Fruit fly (Drosophila melanogaster) whole organism, embryonic: ENCODE data around the gene PIP82.
A peak's percentile ranks its signal among the peaks of the same experiment; 100 is the strongest.

Experiments used
- Adf1 ChIP-seq: fragments of 200-800 bp; sonication (Bioruptor generic); IDR thresholded peaks from 2 replicates; pipeline ENCODE4 v1.3.6; 2022; ENCODE audit warnings: missing biosample characterization, missing genetic modification characterization
- BEAF-32 ChIP-seq: fragments of 200-800 bp; sonication (Bioruptor generic); optimal IDR thresholded peaks from 3 replicates; lab custom pipeline; 2017; ENCODE audit warnings: missing biosample characterization, missing genetic modification characterization, mild to moderate bottlenecking, moderate library complexity, missing genetic modification reagents
- C15 ChIP-seq: fragments of 200-800 bp; sonication (Bioruptor generic); IDR thresholded peaks from 3 replicates; pipeline ENCODE4 v1.3.6; 2022; ENCODE audit warnings: missing biosample characterization, missing genetic modification characterization
- CG10274 ChIP-seq: fragments of 200-800 bp; sonication (Bioruptor generic); optimal IDR thresholded peaks from 3 replicates; lab custom pipeline; 2017; ENCODE audit warnings: missing biosample characterization, mild to moderate bottlenecking, missing genetic modification characterization
- CG10543 ChIP-seq: fragments of 200-800 bp; sonication (Bioruptor generic); optimal IDR thresholded peaks from 3 replicates; lab custom pipeline; 2017; ENCODE audit warnings: missing biosample characterization, mild to moderate bottlenecking, missing genetic modification characterization, moderate library complexity
- CG12769 ChIP-seq: fragments of 200-800 bp; sonication (Bioruptor generic); optimal IDR thresholded peaks from 2 replicates; lab custom pipeline; 2019; ENCODE audit warnings: missing biosample characterization, mild to moderate bottlenecking, missing genetic modification characterization, moderate library complexity
- CG13624 ChIP-seq: fragments of 200-800 bp; sonication (Bioruptor generic); optimal IDR thresholded peaks from 2 replicates; lab custom pipeline; 2016; ENCODE audit warnings: missing biosample characterization, missing genetic modification characterization
- CG14050 ChIP-seq: fragments of 200-800 bp; sonication (Bioruptor generic); IDR thresholded peaks from 3 replicates; pipeline ENCODE4 v1.3.6; 2022; ENCODE audit warnings: missing biosample characterization, missing genetic modification characterization
- CG14667 ChIP-seq: fragments of 200-800 bp; sonication (Bioruptor generic); IDR thresholded peaks from 2 replicates; pipeline ENCODE4 v1.3.6; 2022; ENCODE audit warnings: missing biosample characterization, missing genetic modification characterization
- CG17328 ChIP-seq: fragments of 200-800 bp; sonication (Bioruptor generic); IDR thresholded peaks from 2 replicates; pipeline ENCODE4 v1.3.6; 2022; ENCODE audit warnings: missing biosample characterization, missing genetic modification characterization
- CG17568 ChIP-seq: fragments of 200-800 bp; sonication (Bioruptor generic); optimal IDR thresholded peaks from 2 replicates; lab custom pipeline; 2018; ENCODE audit warnings: missing biosample characterization, mild to moderate bottlenecking, missing genetic modification characterization, moderate library complexity
- CG18476 ChIP-seq: fragments of 200-800 bp; sonication (Bioruptor generic); optimal IDR thresholded peaks from 2 replicates; lab custom pipeline; 2016; ENCODE audit warnings: missing biosample characterization, mild to moderate bottlenecking, missing genetic modification characterization
- CG2202 ChIP-seq: fragments of 200-800 bp; sonication (Bioruptor generic); optimal IDR thresholded peaks from 2 replicates; lab custom pipeline; 2018; ENCODE audit warnings: missing biosample characterization, mild to moderate bottlenecking, missing genetic modification characterization
- CG30403 ChIP-seq: fragments of 200-800 bp; sonication (Bioruptor generic); optimal IDR thresholded peaks from 3 replicates; lab custom pipeline; 2016; ENCODE audit warnings: missing biosample characterization, missing genetic modification characterization
- CG31224 ChIP-seq: fragments of 200-800 bp; sonication (Bioruptor generic); IDR thresholded peaks from 2 replicates; pipeline ENCODE4 v1.3.6; 2022; ENCODE audit warnings: missing biosample characterization, missing genetic modification characterization
- CG31388 ChIP-seq: fragments of 200-800 bp; sonication (Bioruptor generic); optimal IDR thresholded peaks from 2 replicates; lab custom pipeline; 2016; ENCODE audit warnings: missing biosample characterization, missing genetic modification characterization
- CG31441 ChIP-seq: fragments of 200-800 bp; sonication (Bioruptor generic); IDR thresholded peaks from 2 replicates; pipeline ENCODE4 v1.3.6; 2022; ENCODE audit warnings: missing biosample characterization, missing genetic modification characterization
- CG32532 ChIP-seq: fragments of 200-800 bp; sonication (Bioruptor generic); IDR thresholded peaks from 2 replicates; pipeline ENCODE4 v1.3.6; 2022; ENCODE audit warnings: missing biosample characterization, missing genetic modification characterization
- CG4617 ChIP-seq: fragments of 200-800 bp; sonication (Bioruptor generic); optimal IDR thresholded peaks from 3 replicates; lab custom pipeline; 2016; ENCODE audit warnings: missing biosample characterization, missing genetic modification characterization, borderline replicate concordance
- CG6272 ChIP-seq: fragments of 200-800 bp; sonication (Bioruptor generic); IDR thresholded peaks from 2 replicates; pipeline ENCODE4 v1.3.6; 2022; ENCODE audit warnings: missing biosample characterization, missing genetic modification characterization
- CG6689 ChIP-seq: fragments of 200-800 bp; sonication (Bioruptor generic); IDR thresholded peaks from 2 replicates; pipeline ENCODE4 v1.3.6; 2022; ENCODE audit warnings: missing biosample characterization, missing genetic modification characterization
- CTCF ChIP-seq: fragments of 200-800 bp; sonication (Bioruptor generic); optimal IDR thresholded peaks from 2 replicates; lab custom pipeline; 2017; ENCODE audit warnings: missing biosample characterization, mild to moderate bottlenecking, missing genetic modification characterization, moderate library complexity
- CoRest ChIP-seq: fragments of 200-800 bp; sonication (Bioruptor generic); optimal IDR thresholded peaks from 3 replicates; lab custom pipeline; 2018; ENCODE audit warnings: missing biosample characterization, mild to moderate bottlenecking, missing genetic modification characterization, moderate library complexity
- Dbx ChIP-seq: fragments of 200-800 bp; sonication (Bioruptor generic); IDR thresholded peaks from 3 replicates; pipeline ENCODE4 v1.3.6; 2022; ENCODE audit warnings: missing biosample characterization, missing genetic modification characterization
- Doc3 ChIP-seq: fragments of 200-800 bp; sonication (Bioruptor generic); IDR thresholded peaks from 3 replicates; pipeline ENCODE4 v1.3.6; 2022; ENCODE audit warnings: missing biosample characterization, missing genetic modification characterization; ENCODE audit not compliant: partially characterized antibody
- MBD-R2 ChIP-seq: fragments of 200-800 bp; sonication (Bioruptor generic); IDR thresholded peaks from 2 replicates; pipeline ENCODE4 v1.3.6; 2022; ENCODE audit warnings: missing biosample characterization, missing genetic modification characterization
- Max ChIP-seq: fragments of 200-800 bp; sonication (Bioruptor generic); optimal IDR thresholded peaks from 2 replicates; lab custom pipeline; 2016; ENCODE audit warnings: missing biosample characterization, mild to moderate bottlenecking, missing genetic modification characterization
- Meics ChIP-seq: fragments of 200-800 bp; sonication (Bioruptor generic); optimal IDR thresholded peaks from 2 replicates; lab custom pipeline; 2017; ENCODE audit warnings: missing biosample characterization, mild to moderate bottlenecking, missing genetic modification characterization
- Oli ChIP-seq: fragments of 200-800 bp; sonication (Bioruptor generic); optimal IDR thresholded peaks from 2 replicates; lab custom pipeline; 2018; ENCODE audit warnings: missing biosample characterization, mild to moderate bottlenecking, missing genetic modification characterization, moderate library complexity
- TFAM ChIP-seq: fragments of 200-800 bp; sonication (Bioruptor generic); optimal IDR thresholded peaks from 2 replicates; lab custom pipeline; 2017; ENCODE audit warnings: missing biosample characterization, missing genetic modification characterization, inconsistent platforms
- Xbp1 ChIP-seq: fragments of 200-800 bp; sonication (Bioruptor generic); optimal IDR thresholded peaks from 3 replicates; lab custom pipeline; 2016; ENCODE audit warnings: missing biosample characterization, mild to moderate bottlenecking, missing genetic modification characterization
- Xrp1 ChIP-seq: fragments of 200-800 bp; sonication (Bioruptor generic); IDR thresholded peaks from 2 replicates; pipeline ENCODE4 v1.3.6; 2022; ENCODE audit warnings: missing biosample characterization, missing genetic modification characterization
- bab2 ChIP-seq: fragments of 200-800 bp; sonication (Bioruptor generic); optimal IDR thresholded peaks from 2 replicates; lab custom pipeline; 2016; ENCODE audit warnings: missing biosample characterization, missing genetic modification characterization
- chn ChIP-seq: fragments of 200-800 bp; sonication (Bioruptor generic); optimal IDR thresholded peaks from 2 replicates; lab custom pipeline; 2016; ENCODE audit warnings: missing biosample characterization, missing genetic modification characterization
- cwo ChIP-seq: fragments of 200-800 bp; sonication (Bioruptor generic); optimal IDR thresholded peaks from 3 replicates; lab custom pipeline; 2017; ENCODE audit warnings: missing biosample characterization, missing genetic modification characterization, mild to moderate bottlenecking, moderate library complexity, missing genetic modification reagents
- danr ChIP-seq: fragments of 200-800 bp; sonication (Bioruptor generic); IDR thresholded peaks from 2 replicates; pipeline ENCODE4 v1.3.6; 2022; ENCODE audit warnings: missing biosample characterization, missing genetic modification characterization
- ems ChIP-seq: fragments of 200-800 bp; sonication (Bioruptor generic); optimal IDR thresholded peaks from 3 replicates; lab custom pipeline; 2016; ENCODE audit warnings: missing biosample characterization, missing genetic modification characterization
- esg ChIP-seq: fragments of 200-800 bp; sonication (Bioruptor generic); conservative IDR thresholded peaks from 2 replicates; pipeline ENCODE4 v1.3.6; 2022; ENCODE audit warnings: missing biosample characterization, missing genetic modification characterization
- fd64A ChIP-seq: fragments of 200-800 bp; sonication (Bioruptor generic); optimal IDR thresholded peaks from 3 replicates; lab custom pipeline; 2018; ENCODE audit warnings: missing biosample characterization, mild to moderate bottlenecking, missing genetic modification characterization
- grau ChIP-seq: fragments of 200-800 bp; optimal IDR thresholded peaks from 3 replicates; lab custom pipeline; 2019; ENCODE audit warnings: missing biosample characterization, mild to moderate bottlenecking, missing genetic modification characterization, moderate library complexity
- h ChIP-seq: fragments of >200 bp; optimal IDR thresholded peaks from 2 replicates; lab custom pipeline; 2017
- lmd ChIP-seq: fragments of 200-800 bp; sonication (Bioruptor generic); IDR thresholded peaks from 2 replicates; pipeline ENCODE4 v1.3.6; 2022; ENCODE audit warnings: missing biosample characterization, missing genetic modification characterization
- otp ChIP-seq: fragments of 200-800 bp; sonication (Bioruptor generic); IDR thresholded peaks from 3 replicates; pipeline ENCODE4, ENCODE4 v1.3.6; 2022; ENCODE audit warnings: missing biosample characterization, missing genetic modification characterization
- scrt ChIP-seq: fragments of 200-800 bp; sonication (Bioruptor generic); optimal IDR thresholded peaks from 2 replicates; lab custom pipeline; 2018; ENCODE audit warnings: missing biosample characterization, mild to moderate bottlenecking, missing genetic modification characterization, moderate library complexity
- seq ChIP-seq: fragments of 200-800 bp; sonication (Bioruptor generic); IDR thresholded peaks from 2 replicates; pipeline ENCODE4 v1.3.6; 2022; ENCODE audit warnings: missing biosample characterization, missing genetic modification characterization
- ssp ChIP-seq: fragments of 200-800 bp; sonication (Bioruptor generic); IDR thresholded peaks from 2 replicates; pipeline ENCODE4 v1.3.6; 2022; ENCODE audit warnings: missing biosample characterization, missing genetic modification characterization
- stwl ChIP-seq: fragments of 200-800 bp; sonication (Bioruptor generic); optimal IDR thresholded peaks from 3 replicates; lab custom pipeline; 2018; ENCODE audit warnings: missing biosample characterization, mild to moderate bottlenecking, missing genetic modification characterization, moderate library complexity
- tgo ChIP-seq: fragments of 200-800 bp; sonication (Bioruptor generic); IDR thresholded peaks from 3 replicates; pipeline ENCODE4 v1.3.6; 2022; ENCODE audit warnings: missing biosample characterization, missing genetic modification characterization
- wdn ChIP-seq: fragments of 200-800 bp; sonication (Bioruptor generic); IDR thresholded peaks from 2 replicates; pipeline ENCODE4 v1.3.6; 2022; ENCODE audit warnings: missing biosample characterization, missing genetic modification characterization
- z ChIP-seq: fragments of 200-800 bp; sonication (Bioruptor generic); IDR thresholded peaks from 3 replicates; pipeline ENCODE4 v1.3.6; 2022; ENCODE audit warnings: missing biosample characterization, missing genetic modification characterization

Gene PIP82

DNA sequence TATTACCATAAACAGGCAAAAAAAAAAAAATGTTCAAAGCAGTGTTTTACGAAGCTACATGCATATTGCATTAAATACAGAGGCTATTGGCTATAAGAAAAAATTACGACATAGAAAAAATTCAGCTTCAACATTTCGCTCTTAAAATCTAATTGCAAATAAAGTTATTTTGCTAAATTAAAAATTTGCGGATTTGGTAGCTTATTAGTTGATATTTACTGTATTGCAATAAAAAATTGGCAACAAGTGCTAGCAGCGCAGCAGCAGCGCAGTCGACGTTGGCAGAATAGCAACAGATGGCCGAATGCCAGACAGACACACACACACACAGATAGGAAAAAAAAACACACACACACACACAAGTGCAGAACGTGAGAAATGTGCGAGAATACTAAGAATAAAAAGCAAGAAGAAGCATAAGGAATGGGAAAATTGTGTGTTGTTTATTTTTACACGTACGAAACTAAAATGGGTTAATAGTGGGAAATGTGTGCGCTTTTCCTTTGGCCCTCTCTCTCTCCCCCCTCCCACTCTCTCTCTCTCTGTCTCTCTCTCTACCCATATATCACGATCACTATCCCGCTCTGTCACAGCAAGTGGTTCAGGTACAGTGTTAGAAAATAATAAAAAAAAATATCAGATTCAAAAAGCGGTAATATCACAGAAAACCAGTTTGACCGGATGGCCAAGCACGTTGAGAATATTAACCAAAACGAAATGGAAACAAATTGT lies 4.3 kb upstream of the PIP82 start (continued):
- TF ChIP-seq grau (tag; lab: Kevin White, UChicago) (peak; percentile 83), z (no peak), Xbp1 (GFP tag; lab: Kevin White, UChicago) (peak; percentile 23), CG4617 (no peak), BEAF-32 (GFP tag; lab: Kevin White, UChicago) (no peak), CG31441 (GFP tag; lab: Robert Waterston, UW) (0 out of 2 replicates have a peak, but pooled peaks have one; percentile 3), stwl (tag; lab: Kevin White, UChicago) (peak; percentile 88), CG30403 (GFP tag; lab: Kevin White, UChicago) (peak; percentile 43), Max (GFP tag; lab: Kevin White, UChicago) (peak; percentile 14), ems (no peak), danr (GFP tag; lab: Robert Waterston, UW) (0 out of 2 replicates have a peak, but pooled peaks have one; percentile 11), fd64A (GFP tag; lab: Kevin White, UChicago) (no peak), CG12769 (tag; lab: Kevin White, UChicago) (peak; percentile 90), CG13624 (no peak), CG10274 (GFP tag; lab: Kevin White, UChicago) (no peak), CG31388 (no peak), otp (0 out of 3 replicates have a peak, but pooled peaks have one; percentile 33), cwo (GFP tag; lab: Kevin White, UChicago) (peak; percentile 13), seq (peak; percentile 47; the same call in 1 of the 2 replicates), bab2 (GFP tag; lab: Kevin White, UChicago) (no peak), CG14667 (peak; percentile 45; the same call in 1 of the 2 replicates), MBD-R2 (GFP tag; lab: Robert Waterston, UW) (0 out of 2 replicates have a peak, but pooled peaks have one; percentile 12), Xrp1 (GFP tag; lab: Robert Waterston, UW) (no peak), CG10543 (GFP tag; lab: Kevin White, UChicago) (no peak), tgo (GFP tag; lab: Robert Waterston, UW) (peak; percentile 28; the same call in 2 of the 3 replicates), CG6272 (GFP tag; lab: Robert Waterston, UW) (no peak), CG14050 (GFP tag; lab: Robert Waterston, UW) (no peak), CG18476 (GFP tag; lab: Kevin White, UChicago) (no peak), CG2202 (no peak), Oli (tag; lab: Kevin White, UChicago) (peak; percentile 51), CG32532 (peak; percentile 61), Adf1 (peak; percentile 84), CG17328 (GFP tag; lab: Robert Waterston, UW) (peak; percentile 19; the same call in 1 of the 2 replicates), CoRest (tag; lab: Kevin White, UChicago) (peak; percentile 46), chn (GFP tag; lab: Kevin White, UChicago) (no peak), h (lab: Kevin White, UChicago) (no peak), CG31224 (GFP tag; lab: Robert Waterston, UW) (no peak; the same call in 1 of the 2 replicates), Meics (peak; percentile 20), CTCF (no peak), TFAM (GFP tag; lab: Kevin White, UChicago) (no peak), scrt (GFP tag; lab: Kevin White, UChicago) (peak; percentile 32), wdn (GFP tag; lab: Robert Waterston, UW) (peak; percentile 46; the same call in 1 of the 2 replicates), lmd (GFP tag; lab: Robert Waterston, UW) (peak; percentile 40; the same call in 1 of the 2 replicates), CG6689 (GFP tag; lab: Robert Waterston, UW) (0 out of 2 replicates have a peak, but pooled peaks have one; percentile 30), Dbx (GFP tag; lab: Robert Waterston, UW) (peak; percentile 56; the same call in 2 of the 3 replicates), ssp (GFP tag; lab: Robert Waterston, UW) (no peak), Doc3 (GFP tag; lab: Robert Waterston, UW) (no peak), CG17568 (peak; percentile 8), esg (GFP tag; lab: Robert Waterston, UW) (0 out of 2 replicates have a peak, but pooled peaks have one; percentile 10), C15 (GFP tag; lab: Robert Waterston, UW) (0 out of 3 replicates have a peak, but pooled peaks have one; percentile 27)
